Worm (Caenorhabditis elegans) whole organism, L3 larva: ENCODE results near the gene Y57G11C.42.

Experiments used
- nhr-76 ChIP-seq: fragments of 150-350 bp; sonication (generic microtip); optimal IDR thresholded peaks from 5 replicates; lab custom pipeline; 2014; ENCODE audit warnings: missing biosample characterization, missing genetic modification characterization
- pha-4 ChIP-seq: fragments of 150-350 bp; optimal IDR thresholded peaks from 2 replicates; lab custom pipeline; 2014; ENCODE audit warnings: missing biosample characterization, missing genetic modification reagents, missing genetic modification characterization
- zag-1 ChIP-seq: fragments of 150-350 bp; optimal IDR thresholded peaks from 2 replicates; lab custom pipeline; 2014; ENCODE audit warnings: missing biosample characterization, missing genetic modification characterization

ce11 chrIV:14704155-14704554 is 24.2 kb upstream of the Y57G11C.42 start, which contains the start of gene Y57G11C.40:
- no peak for TF ChIP-seq nhr-76 (tag; lab: Kevin White, UChicago)
- TF ChIP-seq pha-4: no peak
- no peak for TF ChIP-seq zag-1 (tag; lab: Kevin White, UChicago)
